Worm (Caenorhabditis elegans): ENCODE results near the gene R04A9.7.

The R04A9.7 gene

DNA sequence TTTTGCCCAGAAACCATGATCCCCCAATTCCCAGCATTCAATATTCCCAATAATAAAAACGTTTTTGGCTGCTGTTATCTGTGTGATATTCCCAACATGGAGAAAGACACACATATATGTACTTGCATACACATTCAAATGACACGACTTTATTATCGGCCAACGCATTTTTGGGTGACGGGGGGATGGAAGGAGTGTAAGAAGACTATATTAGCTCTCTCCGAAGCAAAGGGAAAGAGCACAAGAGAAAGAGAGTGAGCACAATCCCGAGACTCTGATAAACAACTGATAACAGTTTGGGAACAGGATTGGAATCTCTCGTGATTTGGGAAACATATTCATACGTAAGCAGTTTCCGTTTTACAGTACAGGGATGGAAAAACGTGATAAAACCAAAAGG, 45.7 kb upstream of the R04A9.7 start (continued):
- TF ChIP-seq sea-2 (GFP tag; IDR thresholded peaks at IDR 0.05) (no peak), F57A8.1 (GFP tag; optimal IDR thresholded peaks at IDR 0.05) (no peak), rpc-1 (optimal IDR thresholded peaks at IDR 0.05) (no peak), rpc-1 (tag; optimal IDR thresholded peaks at IDR 0.05) (no peak), unc-62 (GFP tag; optimal IDR thresholded peaks at IDR 0.05) (no peak), ztf-28 (GFP tag; IDR thresholded peaks at IDR 0.05) (no peak), aptf-2 (GFP tag; conservative IDR thresholded peaks at IDR 0.05) (no peak), zim-3 (tag; optimal IDR thresholded peaks at IDR 0.05) (no peak), F33H1.4 (GFP tag; IDR thresholded peaks at IDR 0.05) (no peak), nfyb-1 (GFP tag; IDR thresholded peaks at IDR 0.05) (0 out of 2 replicates have a peak, but pooled peaks have one; percentile 32), ZK185.1 (tag; optimal IDR thresholded peaks at IDR 0.05; ENCODE audit: poor library complexity, severe bottlenecking) (no peak), F49E8.2 (tag; optimal IDR thresholded peaks at IDR 0.05; ENCODE audit: insufficient read depth) (no peak), Y67H2A.10 (GFP tag; conservative IDR thresholded peaks at IDR 0.05) (no peak), ceh-27 (GFP tag; optimal IDR thresholded peaks at IDR 0.05) (no peak), him-1 (tag; optimal IDR thresholded peaks at IDR 0.05) (no peak), akir-1 (GFP tag; optimal IDR thresholded peaks at IDR 0.05) (no peak), ceh-40 (GFP tag; IDR thresholded peaks at IDR 0.05) (no peak), let-526 (GFP tag; IDR thresholded peaks at IDR 0.05) (0 out of 2 replicates have a peak, but pooled peaks have one; percentile 33), somi-1 (GFP tag; optimal IDR thresholded peaks at IDR 0.05) (no peak), madf-10 (tag; optimal IDR thresholded peaks at IDR 0.05) (no peak), cebp-1 (GFP tag; IDR thresholded peaks at IDR 0.05) (0 out of 2 replicates have a peak, but pooled peaks have one; percentile 19), cebp-1 (tag; optimal IDR thresholded peaks at IDR 0.05) (peak; percentile 51), lin-54 (GFP tag; optimal IDR thresholded peaks at IDR 0.05) (peak; percentile 16), ceh-58 (GFP tag; IDR thresholded peaks at IDR 0.05) (no peak), C17E4.6 (GFP tag; IDR thresholded peaks at IDR 0.05) (no peak), ets-4 (GFP tag; optimal IDR thresholded peaks at IDR 0.05) (peak; percentile 58), egl-44 (GFP tag; IDR thresholded peaks at IDR 0.05) (0 out of 2 replicates have a peak, but pooled peaks have one; percentile 43), repo-1 (tag; optimal IDR thresholded peaks at IDR 0.05) (no peak), T07F8.4 (tag; optimal IDR thresholded peaks at IDR 0.05) (no peak), madf-3 (GFP tag; IDR thresholded peaks at IDR 0.05) (no peak), B0336.3 (GFP tag; IDR thresholded peaks at IDR 0.05) (peak; percentile 60; the same call in 1 of the 2 replicates), chd-7 (tag; optimal IDR thresholded peaks at IDR 0.05) (no peak), nhr-80 (tag; optimal IDR thresholded peaks at IDR 0.05) (peak; percentile 88), mcd-1 (GFP tag; IDR thresholded peaks at IDR 0.05) (no peak), dox-1 (GFP tag; IDR thresholded peaks at IDR 0.05) (peak; percentile 47; the same call in 1 of the 2 replicates), cebp-2 (GFP tag; IDR thresholded peaks at IDR 0.05) (no peak), xnd-1 (tag; optimal IDR thresholded peaks at IDR 0.05) (no peak), F10E7.11 (tag; optimal IDR thresholded peaks at IDR 0.05) (no peak), snpc-3.4 (tag; optimal IDR thresholded peaks at IDR 0.05) (no peak), ztf-6 (GFP tag; IDR thresholded peaks at IDR 0.05) (no peak), athp-1 (tag; optimal IDR thresholded peaks at IDR 0.05) (no peak), hrde-1 (tag; optimal IDR thresholded peaks at IDR 0.05; ENCODE audit: borderline replicate concordance) (no peak), Y53G8AR.9 (GFP tag; conservative IDR thresholded peaks at IDR 0.05) (0 out of 2 replicates have a peak, but pooled peaks have one; percentile 47), snpc-4 (GFP tag; optimal IDR thresholded peaks at IDR 0.05) (no peak), snpc-4 (tag; optimal IDR thresholded peaks at IDR 0.05) (no peak), let-607 (tag; optimal IDR thresholded peaks at IDR 0.05) (peak; percentile 86 to 89), atf-7 (tag; optimal IDR thresholded peaks at IDR 0.05) (peak; percentile 70), hsf-1 (GFP tag; IDR thresholded peaks at IDR 0.05) (no peak), F22D6.2 (tag; optimal IDR thresholded peaks at IDR 0.05) (no peak)
